Fruit fly (Drosophila melanogaster) whole organism: ENCODE results near the gene CG43127.

Source experiments
- CG8478 ChIP-seq: fragments of >200 bp; optimal IDR thresholded peaks from 2 replicates; lab custom pipeline; 2018; ENCODE audit warnings: inconsistent platforms
- Dll ChIP-seq: fragments of >200 bp; optimal IDR thresholded peaks from 2 replicates; lab custom pipeline; 2017
- EcR ChIP-seq, 2 experiments: fragments of >200 bp; optimal IDR thresholded peaks; 2 replicates each; lab custom pipeline; 2017; ENCODE audit warnings: missing biosample characterization in 2 of 2, missing genetic modification characterization in 2 of 2, missing genetic modification reagents in 2 of 2
- pan ChIP-seq: fragments of >200 bp; optimal IDR thresholded peaks from 2 replicates; lab custom pipeline; 2017
- psq ChIP-seq: fragments of >200 bp; optimal IDR thresholded peaks from 2 replicates; lab custom pipeline; 2017
- usp ChIP-seq: fragments of >200 bp; optimal IDR thresholded peaks from 2 replicates; lab custom pipeline; 2017; ENCODE audit warnings: missing biosample characterization, missing genetic modification characterization, mixed read lengths

CG43127 gene

dm6 chr3L:10645965-10646364 lies 20.6 kb upstream of the CG43127 start:
- TF ChIP-seq usp (GFP tag; lab: Kevin White, UChicago) (no peak), CG8478 (lab: Kevin White, UChicago) (no peak), Dll (lab: Kevin White, UChicago) (no peak), pan (lab: Kevin White, UChicago) (no peak), psq (no peak), EcR (GFP tag; optimal IDR thresholded peaks at IDR 0.05; lab: Kevin White, UChicago) (no peak)

dm6 chr3L:10643228-10643627 lies 17.8 kb upstream of the CG43127 start, which contains the start of gene CG14153:
Gene CG14153 (plus strand): TSS chr3L:10643528.
- no peak for TF ChIP-seq EcR (GFP tag; optimal IDR thresholded peaks at IDR 0.05; lab: Kevin White, UChicago)
- TF ChIP-seq CG8478 (lab: Kevin White, UChicago), result no peak
- no peak for TF ChIP-seq psq
- TF ChIP-seq pan (lab: Kevin White, UChicago), result no peak
- TF ChIP-seq Dll (lab: Kevin White, UChicago), result no peak
- TF ChIP-seq usp (GFP tag; lab: Kevin White, UChicago), result no peak

dm6 chr3L:10641589-10641988 lies 16.2 kb upstream of the CG43127 start, which contains the start of gene CG14154:
Gene CG14154 (plus strand): TSS chr3L:10641889.
- TF ChIP-seq psq, result no peak

- no peak for TF ChIP-seq pan (lab: Kevin White, UChicago)
- TF ChIP-seq usp (GFP tag; lab: Kevin White, UChicago), result no peak
- TF ChIP-seq Dll (lab: Kevin White, UChicago), result no peak
- no peak for TF ChIP-seq EcR (GFP tag; optimal IDR thresholded peaks at IDR 0.05; lab: Kevin White, UChicago)
- TF ChIP-seq CG8478 (lab: Kevin White, UChicago), result no peak
- TF ChIP-seq psq, result no peak
Observed at dm6 chr3L:10639440-10639839, 14.0 kb upstream of the CG43127 start, which contains the start of gene CG18628. Gene CG18628 (plus strand): TSS chr3L:10639740.

dm6 chr3L:10637819-10638218 lies 12.4 kb upstream of the CG43127 start, which contains the start of gene Cnep1r2:
Gene Cnep1r2 (plus strand): TSS chr3L:10638146.
- TF ChIP-seq usp (GFP tag; lab: Kevin White, UChicago) (no peak), psq (no peak), pan (lab: Kevin White, UChicago) (no peak), CG8478 (lab: Kevin White, UChicago) (no peak), EcR (GFP tag; optimal IDR thresholded peaks at IDR 0.05; lab: Kevin White, UChicago) (no peak), Dll (lab: Kevin White, UChicago) (no peak)

dm6 chr3L:10630885-10631359 lies 5.5 kb upstream of the CG43127 start, which contains the start of the genes CG42535, CG34001 and hay:
Gene CG42535 (minus strand): TSS chr3L:10630935.
Gene CG34001 (plus strand): TSS chr3L:10631079.
Gene hay (plus strand): TSS chr3L:10631079.
- TF ChIP-seq pan (lab: Kevin White, UChicago) (no peak), psq (no peak), EcR (GFP tag; optimal IDR thresholded peaks at IDR 0.05; lab: Kevin White, UChicago) (no peak), CG8478 (lab: Kevin White, UChicago) (no peak), usp (GFP tag; lab: Kevin White, UChicago) (no peak), Dll (lab: Kevin White, UChicago) (no peak)

- TF ChIP-seq pan (lab: Kevin White, UChicago), result no peak
- TF ChIP-seq CG8478 (lab: Kevin White, UChicago), result no peak
- TF ChIP-seq usp (GFP tag; lab: Kevin White, UChicago), result no peak
- TF ChIP-seq Dll (lab: Kevin White, UChicago), result no peak
- TF ChIP-seq psq, result no peak
- TF ChIP-seq EcR (GFP tag; optimal IDR thresholded peaks at IDR 0.05; lab: Kevin White, UChicago), result no peak
Observed at dm6 chr3L:10629969-10630368, 4.6 kb upstream of the CG43127 start, which contains the start of gene CG42536. Gene CG42536 (minus strand): TSS chr3L:10630069.

- no peak for TF ChIP-seq Dll (lab: Kevin White, UChicago)
- no peak for TF ChIP-seq pan (lab: Kevin White, UChicago)
- TF ChIP-seq psq, result no peak
- TF ChIP-seq usp (GFP tag; lab: Kevin White, UChicago), result no peak
Observed at dm6 chr3L:10628384-10628783, 3.0 kb upstream of the CG43127 start, which contains the start of gene CG14151. Gene CG14151 (minus strand): TSS chr3L:10628484.

- no peak for TF ChIP-seq CG8478 (lab: Kevin White, UChicago)
- TF ChIP-seq psq, result no peak
- TF ChIP-seq Dll (lab: Kevin White, UChicago), result no peak
- no peak for TF ChIP-seq usp (GFP tag; lab: Kevin White, UChicago)
- TF ChIP-seq EcR (GFP tag; optimal IDR thresholded peaks at IDR 0.05; lab: Kevin White, UChicago), result no peak
- TF ChIP-seq pan (lab: Kevin White, UChicago), result no peak
Observed at dm6 chr3L:10626199-10626598, 800 bp upstream of the CG43127 start, which contains the start of gene CG34238. Gene CG34238 (plus strand): TSS chr3L:10626499.

dm6 chr3L:10623476-10623875 lies 1.9 kb downstream of the CG43127 start, which contains the start of gene CG42521:
Gene CG42521 (minus strand): TSS chr3L:10623576.
- TF ChIP-seq Dll (lab: Kevin White, UChicago), result no peak
- TF ChIP-seq EcR (GFP tag; optimal IDR thresholded peaks at IDR 0.05; lab: Kevin White, UChicago), result no peak
- TF ChIP-seq CG8478 (lab: Kevin White, UChicago), result no peak
- TF ChIP-seq pan (lab: Kevin White, UChicago), result no peak
- no peak for TF ChIP-seq psq
- no peak for TF ChIP-seq usp (GFP tag; lab: Kevin White, UChicago)

dm6 chr3L:10599512-10599911 lies 25.9 kb downstream of the CG43127 start:
- TF ChIP-seq EcR (GFP tag; optimal IDR thresholded peaks at IDR 0.05; lab: Kevin White, UChicago) (no peak), pan (lab: Kevin White, UChicago) (no peak), usp (GFP tag; lab: Kevin White, UChicago) (no peak), Dll (lab: Kevin White, UChicago) (no peak), psq (no peak), CG8478 (lab: Kevin White, UChicago) (no peak)

- TF ChIP-seq usp (GFP tag; lab: Kevin White, UChicago) (no peak), psq (no peak), Dll (lab: Kevin White, UChicago) (no peak), EcR (GFP tag; optimal IDR thresholded peaks at IDR 0.05; lab: Kevin White, UChicago) (no peak), pan (lab: Kevin White, UChicago) (no peak), CG8478 (lab: Kevin White, UChicago) (no peak)
Observed at dm6 chr3L:10584965-10585364, 40.4 kb downstream of the CG43127 start.
